Fruit fly (Drosophila melanogaster) whole organism, embryonic: Measurements from ENCODE around the gene mts.

Experiments
- Abd-B ChIP-seq: fragments of 200-800 bp; sonication (Bioruptor generic); optimal IDR thresholded peaks from 2 replicates; lab custom pipeline; 2018; ENCODE audit warnings: missing biosample characterization, mild to moderate bottlenecking, missing genetic modification characterization, moderate library complexity
- Asciz ChIP-seq: fragments of 200-800 bp; sonication (Bioruptor generic); optimal IDR thresholded peaks from 2 replicates; lab custom pipeline; 2017; ENCODE audit warnings: missing biosample characterization, mild to moderate bottlenecking, missing genetic modification characterization, missing genetic modification reagents
- Bdp1 ChIP-seq: fragments of 200-800 bp; sonication (Bioruptor generic); optimal IDR thresholded peaks from 3 replicates; lab custom pipeline; 2016; ENCODE audit warnings: missing biosample characterization, missing genetic modification characterization
- CG10565 ChIP-seq: fragments of 200-800 bp; sonication (Bioruptor generic); optimal IDR thresholded peaks from 3 replicates; lab custom pipeline; 2016; ENCODE audit warnings: missing biosample characterization, mild to moderate bottlenecking, missing genetic modification characterization
- CG11398 ChIP-seq: fragments of 200-800 bp; sonication (Bioruptor generic); optimal IDR thresholded peaks from 2 replicates; lab custom pipeline; 2016; ENCODE audit warnings: missing biosample characterization, missing genetic modification characterization
- CG11723 ChIP-seq: fragments of 200-800 bp; sonication (Bioruptor generic); optimal IDR thresholded peaks from 2 replicates; lab custom pipeline; 2017; ENCODE audit warnings: missing biosample characterization, mild to moderate bottlenecking, missing genetic modification characterization
- CG12071 ChIP-seq: fragments of 200-800 bp; sonication (Bioruptor generic); optimal IDR thresholded peaks from 3 replicates; lab custom pipeline; 2018; ENCODE audit warnings: missing biosample characterization, mild to moderate bottlenecking, missing genetic modification characterization
- CG13287 ChIP-seq: fragments of 200-800 bp; sonication (Bioruptor generic); IDR thresholded peaks from 2 replicates; pipeline ENCODE4 v1.3.6; 2022; ENCODE audit warnings: missing biosample characterization, missing genetic modification characterization; ENCODE audit not compliant: partially characterized antibody
- CG13775 ChIP-seq: fragments of 200-800 bp; sonication (Bioruptor generic); optimal IDR thresholded peaks from 3 replicates; lab custom pipeline; 2017; ENCODE audit warnings: missing biosample characterization, mild to moderate bottlenecking, missing genetic modification characterization
- CG15073 ChIP-seq: fragments of 200-800 bp; sonication (Bioruptor generic); optimal IDR thresholded peaks from 2 replicates; lab custom pipeline; 2016; ENCODE audit warnings: missing biosample characterization, missing genetic modification characterization
- CG16863 ChIP-seq: fragments of 200-800 bp; sonication (Bioruptor generic); optimal IDR thresholded peaks from 3 replicates; lab custom pipeline; 2016; ENCODE audit warnings: missing biosample characterization, missing genetic modification characterization
- CG17361 ChIP-seq: fragments of 200-800 bp; sonication (Bioruptor generic); IDR thresholded peaks from 3 replicates; pipeline ENCODE4 v1.3.6; 2022; ENCODE audit warnings: missing biosample characterization, missing genetic modification characterization
- CG17385 ChIP-seq: fragments of 200-800 bp; sonication (Bioruptor generic); optimal IDR thresholded peaks from 3 replicates; lab custom pipeline; 2018; ENCODE audit warnings: missing biosample characterization, mild to moderate bottlenecking, missing genetic modification characterization
- CG18619 ChIP-seq: fragments of 200-800 bp; sonication (Bioruptor generic); optimal IDR thresholded peaks from 3 replicates; lab custom pipeline; 2017; ENCODE audit warnings: missing biosample characterization, mild to moderate bottlenecking, missing genetic modification characterization
- CG30403 ChIP-seq: fragments of 200-800 bp; sonication (Bioruptor generic); optimal IDR thresholded peaks from 3 replicates; lab custom pipeline; 2016; ENCODE audit warnings: missing biosample characterization, missing genetic modification characterization
- CG3163 ChIP-seq: fragments of 200-800 bp; sonication (Bioruptor generic); optimal IDR thresholded peaks from 3 replicates; lab custom pipeline; 2016; ENCODE audit warnings: missing biosample characterization, missing genetic modification characterization
- CG42726 ChIP-seq: fragments of 200-800 bp; sonication (Bioruptor generic); IDR thresholded peaks from 2 replicates; pipeline ENCODE4 v1.3.6; 2022; ENCODE audit warnings: missing biosample characterization, missing genetic modification characterization; ENCODE audit not compliant: partially characterized antibody
- CG4617 ChIP-seq: fragments of 200-800 bp; sonication (Bioruptor generic); optimal IDR thresholded peaks from 3 replicates; lab custom pipeline; 2016; ENCODE audit warnings: missing biosample characterization, missing genetic modification characterization, borderline replicate concordance
- CG5180 ChIP-seq: fragments of 200-800 bp; sonication (Bioruptor generic); optimal IDR thresholded peaks from 3 replicates; lab custom pipeline; 2017; ENCODE audit warnings: missing biosample characterization, missing genetic modification characterization, mild to moderate bottlenecking, moderate library complexity, missing genetic modification reagents
- CG6791 ChIP-seq: fragments of 200-800 bp; sonication (Bioruptor generic); IDR thresholded peaks from 3 replicates; pipeline ENCODE4 v1.3.6; 2022; ENCODE audit warnings: missing biosample characterization, missing genetic modification characterization; ENCODE audit not compliant: partially characterized antibody
- CG7839 ChIP-seq: fragments of 200-800 bp; sonication (Bioruptor generic); optimal IDR thresholded peaks from 3 replicates; lab custom pipeline; 2018; ENCODE audit warnings: missing biosample characterization, mild to moderate bottlenecking, missing genetic modification characterization, moderate library complexity
- CG8388 ChIP-seq: fragments of 200-800 bp; sonication (Bioruptor generic); optimal IDR thresholded peaks from 2 replicates; lab custom pipeline; 2019; ENCODE audit warnings: missing biosample characterization, mild to moderate bottlenecking, missing genetic modification characterization, moderate library complexity
- CG9727 ChIP-seq: fragments of 200-800 bp; sonication (Bioruptor generic); optimal IDR thresholded peaks from 3 replicates; lab custom pipeline; 2017; ENCODE audit warnings: missing biosample characterization, mild to moderate bottlenecking, missing genetic modification characterization
- Doc3 ChIP-seq: fragments of 200-800 bp; sonication (Bioruptor generic); IDR thresholded peaks from 3 replicates; pipeline ENCODE4 v1.3.6; 2022; ENCODE audit warnings: missing biosample characterization, missing genetic modification characterization; ENCODE audit not compliant: partially characterized antibody
- Elba2 ChIP-seq: fragments of 200-800 bp; sonication (Bioruptor generic); optimal IDR thresholded peaks from 3 replicates; lab custom pipeline; 2016; ENCODE audit warnings: missing biosample characterization, missing genetic modification characterization
- Ets65A ChIP-seq: fragments of 200-800 bp; sonication (Bioruptor generic); peaks from one replicate; lab custom pipeline; 2016; ENCODE audit warnings: missing biosample characterization, missing genetic modification characterization
- H2.0 ChIP-seq: fragments of 200-800 bp; sonication (Bioruptor generic); IDR thresholded peaks from 2 replicates; pipeline ENCODE4 v1.3.6; 2022; ENCODE audit warnings: missing biosample characterization, missing genetic modification characterization
- HHEX ChIP-seq: fragments of 200-800 bp; sonication (Bioruptor generic); optimal IDR thresholded peaks from 3 replicates; lab custom pipeline; 2017; ENCODE audit warnings: missing biosample characterization, mild to moderate bottlenecking, missing genetic modification characterization, missing genetic modification reagents
- Hr39 ChIP-seq: fragments of >200 bp; optimal IDR thresholded peaks from 2 replicates; lab custom pipeline; 2017
- Jarid2 ChIP-seq: fragments of 200-800 bp; sonication (Bioruptor generic); optimal IDR thresholded peaks from 3 replicates; lab custom pipeline; 2017; ENCODE audit warnings: mild to moderate bottlenecking, missing biosample characterization, missing genetic modification reagents, missing genetic modification characterization
- Mrtf ChIP-seq: fragments of 200-800 bp; sonication (Bioruptor generic); IDR thresholded peaks from 3 replicates; pipeline ENCODE4 v1.3.6; 2022; ENCODE audit warnings: missing biosample characterization, missing genetic modification characterization
- Optix ChIP-seq: fragments of 200-800 bp; sonication (Bioruptor generic); IDR thresholded peaks from 3 replicates; pipeline ENCODE4 v1.3.6; 2022; ENCODE audit warnings: missing biosample characterization, missing genetic modification characterization
- Rx ChIP-seq: fragments of 200-800 bp; sonication (Bioruptor generic); IDR thresholded peaks from 2 replicates; pipeline ENCODE4 v1.3.6; 2022; ENCODE audit warnings: missing biosample characterization, missing genetic modification characterization
- Trl ChIP-seq, 3 experiments: fragments of >200 bp in 2 of 3; fragments of 200-800 bp in 1 of 3; sonication (Bioruptor generic) in 1 of 3; optimal IDR thresholded peaks; 2 replicates in 1 of 3; 3 replicates in 2 of 3; lab custom pipeline; 2016 to 2017; ENCODE audit warnings: missing biosample characterization in 1 of 3, missing genetic modification characterization in 1 of 3
- abd-A ChIP-seq: fragments of 200-800 bp; sonication (Bioruptor generic); optimal IDR thresholded peaks from 3 replicates; lab custom pipeline; 2019; ENCODE audit warnings: missing biosample characterization, mild to moderate bottlenecking, missing genetic modification characterization, moderate library complexity
- az2 ChIP-seq: fragments of 200-800 bp; sonication (Bioruptor generic); optimal IDR thresholded peaks from 3 replicates; lab custom pipeline; 2016; ENCODE audit warnings: missing biosample characterization, missing genetic modification characterization
- bbx ChIP-seq: fragments of 200-800 bp; sonication (Bioruptor generic); IDR thresholded peaks from 2 replicates; pipeline ENCODE4 v1.3.6; 2022; ENCODE audit warnings: missing biosample characterization, missing genetic modification characterization; ENCODE audit not compliant: partially characterized antibody
- croc ChIP-seq: fragments of 200-800 bp; sonication (Bioruptor generic); conservative IDR thresholded peaks from 3 replicates; pipeline ENCODE4 v1.3.6; 2022; ENCODE audit warnings: missing biosample characterization, missing genetic modification characterization
- dmrt11E ChIP-seq: fragments of 200-800 bp; sonication (Bioruptor generic); optimal IDR thresholded peaks from 3 replicates; lab custom pipeline; 2018; ENCODE audit warnings: missing biosample characterization, mild to moderate bottlenecking, missing genetic modification characterization, moderate library complexity
- ewg ChIP-seq: fragments of 200-800 bp; sonication (Bioruptor generic); optimal IDR thresholded peaks from 3 replicates; lab custom pipeline; 2017; ENCODE audit warnings: mild to moderate bottlenecking, missing biosample characterization, missing genetic modification reagents, missing genetic modification characterization
- ftz-f1 ChIP-seq: fragments of 200-800 bp; sonication (Bioruptor generic); optimal IDR thresholded peaks from 2 replicates; lab custom pipeline; 2016; ENCODE audit warnings: missing biosample characterization, missing genetic modification characterization
- gcm2 ChIP-seq: fragments of 200-800 bp; sonication (Bioruptor generic); optimal IDR thresholded peaks from 2 replicates; lab custom pipeline; 2016; ENCODE audit warnings: missing biosample characterization, missing genetic modification characterization
- jing ChIP-seq: fragments of 200-800 bp; sonication (Bioruptor generic); optimal IDR thresholded peaks from 2 replicates; lab custom pipeline; 2018; ENCODE audit warnings: missing biosample characterization, mild to moderate bottlenecking, missing genetic modification characterization
- row ChIP-seq: fragments of 200-800 bp; sonication (Bioruptor generic); IDR thresholded peaks from 3 replicates; pipeline ENCODE4 v1.3.6; 2022; ENCODE audit warnings: missing biosample characterization, missing genetic modification characterization
- salm ChIP-seq: fragments of 200-800 bp; sonication (Bioruptor generic); optimal IDR thresholded peaks from 2 replicates; lab custom pipeline; 2018; ENCODE audit warnings: missing biosample characterization, mild to moderate bottlenecking, missing genetic modification characterization
- sqz ChIP-seq: fragments of 200-800 bp; sonication (Bioruptor generic); optimal IDR thresholded peaks from 3 replicates; lab custom pipeline; 2018; ENCODE audit warnings: missing biosample characterization, mild to moderate bottlenecking, missing genetic modification characterization
- twi ChIP-seq: fragments of 200-800 bp; optimal IDR thresholded peaks from 2 replicates; lab custom pipeline; 2019; ENCODE audit warnings: missing biosample characterization, mild to moderate bottlenecking, missing genetic modification characterization, moderate library complexity
- tx ChIP-seq: fragments of 200-800 bp; sonication (Bioruptor generic); optimal IDR thresholded peaks from 2 replicates; lab custom pipeline; 2016; ENCODE audit warnings: missing biosample characterization, missing genetic modification characterization
- zf30C ChIP-seq: fragments of 200-800 bp; sonication (Bioruptor generic); optimal IDR thresholded peaks from 3 replicates; lab custom pipeline; 2018; ENCODE audit warnings: missing biosample characterization, mild to moderate bottlenecking, missing genetic modification characterization

Gene mts

dm6 chr2L:7851609-7852008 is 24.2 kb downstream of the mts start (continued):
- TF ChIP-seq jing (GFP tag; lab: Kevin White, UChicago) = no peak
- TF ChIP-seq, all 482 proteins: peak for 104

DNA sequence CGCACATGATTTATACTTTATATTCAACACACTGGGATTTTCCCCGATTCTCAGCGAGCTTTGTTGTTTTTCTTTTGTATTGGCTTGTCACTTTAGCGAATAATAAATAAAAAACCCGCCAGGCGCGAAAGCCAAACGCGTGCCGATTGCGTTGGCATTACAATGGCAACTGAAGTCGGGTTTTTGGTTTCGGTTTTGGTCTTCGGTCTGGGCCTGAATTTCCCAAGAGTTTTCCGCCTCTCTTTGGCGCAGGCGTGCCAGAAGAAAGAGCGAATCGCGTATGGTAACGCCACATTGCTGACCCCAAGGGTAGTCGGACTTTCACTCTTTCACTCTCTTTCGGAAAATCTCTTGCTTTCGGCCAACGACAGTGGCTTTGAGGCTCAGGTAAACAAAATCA is 27.7 kb downstream of the mts start, which contains the start of gene CG14535:
Gene CG14535, minus strand, starts transcription at position 368 of the 400 bp plus-strand sequence.
- TF ChIP-seq ftz-f1 (GFP tag; lab: Kevin White, UChicago) = no peak
- TF ChIP-seq Doc3 (GFP tag; lab: Robert Waterston, UW) = no peak
- no peak for TF ChIP-seq Abd-B
- no peak for TF ChIP-seq CG18619
- no peak for TF ChIP-seq twi (tag; lab: Kevin White, UChicago)
- TF ChIP-seq CG9727 (GFP tag; lab: Kevin White, UChicago) = no peak
- TF ChIP-seq gcm2 (GFP tag; lab: Kevin White, UChicago) = no peak
- TF ChIP-seq Trl (optimal IDR thresholded peaks at IDR 0.05; lab: Kevin White, UChicago) = peak; percentile 31 to 69
- no peak for TF ChIP-seq Trl (GFP tag; optimal IDR thresholded peaks at IDR 0.05; lab: Kevin White, UChicago)
- TF ChIP-seq ewg = peak; percentile 84
- TF ChIP-seq CG3163 = peak; percentile 94
- no peak for TF ChIP-seq Bdp1 (GFP tag; lab: Kevin White, UChicago)
- no peak for TF ChIP-seq CG17361 (GFP tag; lab: Robert Waterston, UW)
- TF ChIP-seq CG11723 (GFP tag; lab: Kevin White, UChicago) = no peak
- TF ChIP-seq CG8388 (GFP tag; lab: Kevin White, UChicago) = no peak
- TF ChIP-seq zf30C (GFP tag; lab: Kevin White, UChicago) = no peak
- no peak for TF ChIP-seq Hr39 (lab: Kevin White, UChicago)
- TF ChIP-seq CG12071 (GFP tag; lab: Kevin White, UChicago) = no peak
- no peak for TF ChIP-seq row (GFP tag; lab: Robert Waterston, UW)
- TF ChIP-seq CG30403 (GFP tag; lab: Kevin White, UChicago) = no peak
- TF ChIP-seq Rx (GFP tag; lab: Robert Waterston, UW) = no peak
- no peak for TF ChIP-seq CG5180
- TF ChIP-seq CG16863 (GFP tag; lab: Kevin White, UChicago) = no peak
- no peak for TF ChIP-seq Elba2 (GFP tag; lab: Kevin White, UChicago)
- no peak for TF ChIP-seq CG13775 (GFP tag; lab: Kevin White, UChicago)
- no peak for TF ChIP-seq H2.0
- no peak for TF ChIP-seq tx
- TF ChIP-seq Asciz (GFP tag; lab: Kevin White, UChicago) = no peak
- no peak for TF ChIP-seq HHEX (GFP tag; lab: Kevin White, UChicago)
- TF ChIP-seq CG15073 (GFP tag; lab: Kevin White, UChicago) = no peak
- TF ChIP-seq az2 (GFP tag; lab: Kevin White, UChicago) = no peak
- no peak for TF ChIP-seq CG7839 (tag; lab: Kevin White, UChicago)
- TF ChIP-seq CG13287 (GFP tag; lab: Robert Waterston, UW) = no peak
- TF ChIP-seq CG11398 (GFP tag; lab: Kevin White, UChicago) = no peak
- no peak for TF ChIP-seq croc
- no peak for TF ChIP-seq bbx (GFP tag; lab: Robert Waterston, UW)
- no peak for TF ChIP-seq Mrtf
- TF ChIP-seq CG17385 (GFP tag; lab: Kevin White, UChicago) = no peak
- TF ChIP-seq CG4617 (GFP tag; lab: Kevin White, UChicago) = no peak
- no peak for TF ChIP-seq dmrt11E
- no peak for TF ChIP-seq CG10565 (GFP tag; lab: Kevin White, UChicago)
- peak; percentile 66 for TF ChIP-seq abd-A
- no peak for TF ChIP-seq jing (GFP tag; lab: Kevin White, UChicago)
- no peak for TF ChIP-seq CG42726 (GFP tag; lab: Robert Waterston, UW)
- TF ChIP-seq Ets65A (GFP tag; lab: Kevin White, UChicago) = peak; percentile 53
- no peak for TF ChIP-seq CG6791 (GFP tag; lab: Robert Waterston, UW)
- TF ChIP-seq Jarid2 (GFP tag; lab: Kevin White, UChicago) = peak; percentile 86
- TF ChIP-seq salm (tag; lab: Kevin White, UChicago) = no peak
- no peak for TF ChIP-seq Optix (GFP tag; lab: Robert Waterston, UW)
- peak; percentile 29 for TF ChIP-seq sqz (GFP tag; lab: Kevin White, UChicago)
